Fruit fly (Drosophila melanogaster) whole organism, embryonic: ENCODE data around the gene CG32437.

Experiments
- Atf-2 ChIP-seq: fragments of 200-800 bp; sonication (Bioruptor generic); optimal IDR thresholded peaks from 2 replicates; lab custom pipeline; 2016; ENCODE audit warnings: missing biosample characterization, missing genetic modification characterization
- Atf6 ChIP-seq: fragments of 200-800 bp; sonication (Bioruptor generic); IDR thresholded peaks from 2 replicates; pipeline ENCODE4 v1.3.6; 2022; ENCODE audit warnings: missing biosample characterization, missing genetic modification characterization
- B-H1 ChIP-seq: fragments of 200-800 bp; sonication (Bioruptor generic); IDR thresholded peaks from 3 replicates; pipeline ENCODE4 v1.3.6; 2022; ENCODE audit warnings: missing biosample characterization, missing genetic modification characterization
- C15 ChIP-seq: fragments of 200-800 bp; sonication (Bioruptor generic); IDR thresholded peaks from 3 replicates; pipeline ENCODE4 v1.3.6; 2022; ENCODE audit warnings: missing biosample characterization, missing genetic modification characterization
- CG10366 ChIP-seq: fragments of 200-800 bp; sonication (Bioruptor generic); IDR thresholded peaks from 2 replicates; pipeline ENCODE4 v1.3.6; 2022; ENCODE audit warnings: missing biosample characterization, missing genetic modification characterization
- CG11456 ChIP-seq: fragments of 200-800 bp; sonication (Bioruptor generic); IDR thresholded peaks from 3 replicates; pipeline ENCODE4 v1.3.6; 2022; ENCODE audit warnings: missing biosample characterization, missing genetic modification characterization
- CG12071 ChIP-seq: fragments of 200-800 bp; sonication (Bioruptor generic); optimal IDR thresholded peaks from 3 replicates; lab custom pipeline; 2018; ENCODE audit warnings: missing biosample characterization, mild to moderate bottlenecking, missing genetic modification characterization
- CG12155 ChIP-seq: fragments of 200-800 bp; sonication (Bioruptor generic); optimal IDR thresholded peaks from 3 replicates; lab custom pipeline; 2016; ENCODE audit warnings: missing biosample characterization, missing genetic modification characterization
- CG12219 ChIP-seq: fragments of 200-800 bp; sonication (Bioruptor generic); optimal IDR thresholded peaks from 3 replicates; lab custom pipeline; 2018; ENCODE audit warnings: missing biosample characterization, mild to moderate bottlenecking, missing genetic modification characterization
- CG12236 ChIP-seq: fragments of 200-800 bp; sonication (Bioruptor generic); optimal IDR thresholded peaks from 2 replicates; lab custom pipeline; 2016; ENCODE audit warnings: missing biosample characterization, missing genetic modification characterization
- CG13287 ChIP-seq: fragments of 200-800 bp; sonication (Bioruptor generic); IDR thresholded peaks from 2 replicates; pipeline ENCODE4 v1.3.6; 2022; ENCODE audit warnings: missing biosample characterization, missing genetic modification characterization; ENCODE audit not compliant: partially characterized antibody
- CG13424 ChIP-seq: fragments of 200-800 bp; sonication (Bioruptor generic); optimal IDR thresholded peaks from 2 replicates; lab custom pipeline; 2019; ENCODE audit warnings: missing biosample characterization, mild to moderate bottlenecking, missing genetic modification characterization, moderate library complexity
- CG13775 ChIP-seq: fragments of 200-800 bp; sonication (Bioruptor generic); optimal IDR thresholded peaks from 3 replicates; lab custom pipeline; 2017; ENCODE audit warnings: missing biosample characterization, mild to moderate bottlenecking, missing genetic modification characterization
- CG15011 ChIP-seq: fragments of 200-800 bp; sonication (Bioruptor generic); optimal IDR thresholded peaks from 3 replicates; lab custom pipeline; 2018; ENCODE audit warnings: missing biosample characterization, mild to moderate bottlenecking, missing genetic modification characterization
- CG15073 ChIP-seq: fragments of 200-800 bp; sonication (Bioruptor generic); optimal IDR thresholded peaks from 2 replicates; lab custom pipeline; 2016; ENCODE audit warnings: missing biosample characterization, missing genetic modification characterization
- CG16813 ChIP-seq: fragments of 200-800 bp; sonication (Bioruptor generic); IDR thresholded peaks from 3 replicates; pipeline ENCODE4 v1.3.6; 2022; ENCODE audit warnings: missing biosample characterization, missing genetic modification characterization; ENCODE audit not compliant: partially characterized antibody
- CG30431 ChIP-seq: fragments of 200-800 bp; sonication (Bioruptor generic); optimal IDR thresholded peaks from 2 replicates; lab custom pipeline; 2017; ENCODE audit warnings: missing biosample characterization, missing genetic modification characterization
- CG32532 ChIP-seq: fragments of 200-800 bp; sonication (Bioruptor generic); IDR thresholded peaks from 2 replicates; pipeline ENCODE4 v1.3.6; 2022; ENCODE audit warnings: missing biosample characterization, missing genetic modification characterization
- CG42726 ChIP-seq: fragments of 200-800 bp; sonication (Bioruptor generic); IDR thresholded peaks from 2 replicates; pipeline ENCODE4 v1.3.6; 2022; ENCODE audit warnings: missing biosample characterization, missing genetic modification characterization; ENCODE audit not compliant: partially characterized antibody
- CG5245 ChIP-seq: fragments of 200-800 bp; sonication (Bioruptor generic); optimal IDR thresholded peaks from 3 replicates; lab custom pipeline; 2016; ENCODE audit warnings: missing biosample characterization, missing genetic modification characterization
- CG6765 ChIP-seq: fragments of 200-800 bp; sonication (Bioruptor generic); optimal IDR thresholded peaks from 3 replicates; lab custom pipeline; 2017; ENCODE audit warnings: missing biosample characterization, mild to moderate bottlenecking, missing genetic modification characterization
- CG6854 ChIP-seq: fragments of 200-800 bp; sonication (Bioruptor generic); optimal IDR thresholded peaks from 3 replicates; lab custom pipeline; 2017; ENCODE audit warnings: missing biosample characterization, mild to moderate bottlenecking, missing genetic modification characterization
- CG7839 ChIP-seq: fragments of 200-800 bp; sonication (Bioruptor generic); optimal IDR thresholded peaks from 3 replicates; lab custom pipeline; 2018; ENCODE audit warnings: missing biosample characterization, mild to moderate bottlenecking, missing genetic modification characterization, moderate library complexity
- CG8281 ChIP-seq: fragments of 200-800 bp; sonication (Bioruptor generic); optimal IDR thresholded peaks from 2 replicates; lab custom pipeline; 2018; ENCODE audit warnings: missing biosample characterization, mild to moderate bottlenecking, missing genetic modification characterization, moderate library complexity
- CG9609 ChIP-seq: fragments of 200-800 bp; sonication (Bioruptor generic); optimal IDR thresholded peaks from 3 replicates; lab custom pipeline; 2016; ENCODE audit warnings: missing biosample characterization, missing genetic modification characterization
- CkIIα-i1 ChIP-seq: fragments of 200-800 bp; sonication (Bioruptor generic); IDR thresholded peaks from 2 replicates; pipeline ENCODE4 v1.3.6; 2022; ENCODE audit warnings: missing biosample characterization, missing genetic modification characterization
- D ChIP-seq, 2 experiments: fragments of 200-800 bp in 1 of 2; fragments of >200 bp in 1 of 2; sonication (Bioruptor generic) in 1 of 2; optimal IDR thresholded peaks; 2 replicates in 1 of 2; 3 replicates in 1 of 2; lab custom pipeline; 2017; ENCODE audit warnings: mild to moderate bottlenecking in 1 of 2, missing biosample characterization in 1 of 2, missing genetic modification characterization in 1 of 2, missing genetic modification reagents in 1 of 2
- Fer3 ChIP-seq: fragments of 200-800 bp; sonication (Bioruptor generic); optimal IDR thresholded peaks from 2 replicates; lab custom pipeline; 2018; ENCODE audit warnings: missing biosample characterization, mild to moderate bottlenecking, missing genetic modification characterization, moderate library complexity
- Hmx ChIP-seq: fragments of 200-800 bp; sonication (Bioruptor generic); optimal IDR thresholded peaks from 2 replicates; lab custom pipeline; 2016; ENCODE audit warnings: missing biosample characterization, missing genetic modification characterization
- Hr78 ChIP-seq, 2 experiments: fragments of 200-800 bp in 1 of 2; fragments of >200 bp in 1 of 2; sonication (Bioruptor generic) in 1 of 2; optimal IDR thresholded peaks; 2 replicates each; lab custom pipeline; 2017 to 2019; ENCODE audit warnings: missing biosample characterization in 2 of 2, missing genetic modification characterization in 2 of 2, mild to moderate bottlenecking in 1 of 2, moderate library complexity in 1 of 2
- NC2β ChIP-seq: fragments of 200-800 bp; sonication (Bioruptor generic); optimal IDR thresholded peaks from 2 replicates; lab custom pipeline; 2016; ENCODE audit warnings: missing biosample characterization, missing genetic modification characterization
- NfI ChIP-seq: fragments of 200-800 bp; sonication (Bioruptor generic); optimal IDR thresholded peaks from 3 replicates; lab custom pipeline; 2018; ENCODE audit warnings: missing biosample characterization, mild to moderate bottlenecking, missing genetic modification characterization, moderate library complexity
- Six4 ChIP-seq: fragments of 200-800 bp; sonication (Bioruptor generic); optimal IDR thresholded peaks from 2 replicates; lab custom pipeline; 2016; ENCODE audit warnings: missing biosample characterization, missing genetic modification characterization
- bsh ChIP-seq, 2 experiments: fragments of 200-800 bp; sonication (Bioruptor generic); optimal IDR thresholded peaks; 2 replicates each; lab custom pipeline; 2017 to 2018; ENCODE audit warnings: mild to moderate bottlenecking in 2 of 2, missing biosample characterization in 2 of 2, missing genetic modification characterization in 2 of 2, moderate library complexity in 1 of 2
- chinmo ChIP-seq: fragments of 200-800 bp; sonication (Bioruptor generic); IDR thresholded peaks from 4 replicates; pipeline ENCODE4 v1.3.6; 2022; ENCODE audit warnings: missing biosample characterization, missing genetic modification characterization; ENCODE audit not compliant: partially characterized antibody
- chm ChIP-seq: fragments of 200-800 bp; sonication (Bioruptor generic); IDR thresholded peaks from 2 replicates; pipeline ENCODE4 v1.3.6; 2022; ENCODE audit warnings: missing biosample characterization, missing genetic modification characterization
- dm ChIP-seq: fragments of 200-800 bp; sonication (Bioruptor generic); optimal IDR thresholded peaks from 3 replicates; lab custom pipeline; 2016; ENCODE audit warnings: missing biosample characterization, missing genetic modification characterization
- ewg ChIP-seq: fragments of 200-800 bp; sonication (Bioruptor generic); optimal IDR thresholded peaks from 3 replicates; lab custom pipeline; 2017; ENCODE audit warnings: mild to moderate bottlenecking, missing biosample characterization, missing genetic modification reagents, missing genetic modification characterization
- exex ChIP-seq: fragments of 200-800 bp; sonication (Bioruptor generic); optimal IDR thresholded peaks from 4 replicates; lab custom pipeline; 2018; ENCODE audit warnings: missing biosample characterization, mild to moderate bottlenecking, missing genetic modification characterization, moderate library complexity
- fd64A ChIP-seq: fragments of 200-800 bp; sonication (Bioruptor generic); optimal IDR thresholded peaks from 3 replicates; lab custom pipeline; 2018; ENCODE audit warnings: missing biosample characterization, mild to moderate bottlenecking, missing genetic modification characterization
- h ChIP-seq: fragments of >200 bp; optimal IDR thresholded peaks from 2 replicates; lab custom pipeline; 2017
- hb ChIP-seq: fragments of 200-800 bp; sonication (Bioruptor generic); IDR thresholded peaks from 3 replicates; pipeline ENCODE4 v1.3.6; 2022; ENCODE audit warnings: missing biosample characterization, missing genetic modification characterization; ENCODE audit not compliant: partially characterized antibody
- hbn ChIP-seq: fragments of 200-800 bp; sonication (Bioruptor generic); IDR thresholded peaks from 2 replicates; pipeline ENCODE4 v1.3.6; 2022; ENCODE audit warnings: missing biosample characterization, missing genetic modification characterization; ENCODE audit not compliant: partially characterized antibody
- kay ChIP-seq: fragments of 200-800 bp; sonication (Bioruptor generic); optimal IDR thresholded peaks from 2 replicates; lab custom pipeline; 2016; ENCODE audit warnings: missing biosample characterization, missing genetic modification characterization
- pnt ChIP-seq: fragments of 200-800 bp; sonication (Bioruptor generic); optimal IDR thresholded peaks from 3 replicates; lab custom pipeline; 2016; ENCODE audit warnings: missing biosample characterization, missing genetic modification characterization
- sug ChIP-seq: fragments of 200-800 bp; optimal IDR thresholded peaks from 2 replicates; lab custom pipeline; 2019; ENCODE audit warnings: missing biosample characterization, mild to moderate bottlenecking, missing genetic modification characterization, moderate library complexity
- usp ChIP-seq: fragments of >200 bp; optimal IDR thresholded peaks from 2 replicates; lab custom pipeline; 2017; ENCODE audit warnings: missing biosample characterization, missing genetic modification characterization

Gene CG32437

DNA sequence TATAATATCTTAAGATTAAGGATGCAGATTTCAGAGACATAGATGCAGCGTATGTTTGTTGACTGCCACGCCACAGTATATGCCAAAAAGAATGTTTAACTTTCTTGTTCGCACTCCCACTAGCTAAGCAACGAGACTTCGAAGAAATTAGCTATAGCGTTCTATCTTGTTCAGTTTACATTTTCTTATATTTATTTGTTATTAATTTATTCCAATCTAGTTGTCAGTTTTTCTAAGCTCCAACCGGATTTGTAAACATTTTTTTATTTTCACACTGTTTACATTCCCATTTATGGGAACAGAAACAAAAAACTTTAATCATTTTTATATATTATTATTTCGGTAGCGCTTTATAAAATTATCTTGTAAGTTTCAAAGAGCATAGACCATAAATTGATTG lies at the start of gene CG32437:
Gene CG32437, plus strand, starts transcription at position 301 of the 400 bp plus-strand sequence.
- TF ChIP-seq CkIIα-i1 (no peak), Six4 (no peak), CG5245 (GFP tag; lab: Kevin White, UChicago) (no peak), bsh (GFP tag; optimal IDR thresholded peaks at IDR 0.05; lab: Kevin White, UChicago) (no peak), chinmo (no peak)

DNA sequence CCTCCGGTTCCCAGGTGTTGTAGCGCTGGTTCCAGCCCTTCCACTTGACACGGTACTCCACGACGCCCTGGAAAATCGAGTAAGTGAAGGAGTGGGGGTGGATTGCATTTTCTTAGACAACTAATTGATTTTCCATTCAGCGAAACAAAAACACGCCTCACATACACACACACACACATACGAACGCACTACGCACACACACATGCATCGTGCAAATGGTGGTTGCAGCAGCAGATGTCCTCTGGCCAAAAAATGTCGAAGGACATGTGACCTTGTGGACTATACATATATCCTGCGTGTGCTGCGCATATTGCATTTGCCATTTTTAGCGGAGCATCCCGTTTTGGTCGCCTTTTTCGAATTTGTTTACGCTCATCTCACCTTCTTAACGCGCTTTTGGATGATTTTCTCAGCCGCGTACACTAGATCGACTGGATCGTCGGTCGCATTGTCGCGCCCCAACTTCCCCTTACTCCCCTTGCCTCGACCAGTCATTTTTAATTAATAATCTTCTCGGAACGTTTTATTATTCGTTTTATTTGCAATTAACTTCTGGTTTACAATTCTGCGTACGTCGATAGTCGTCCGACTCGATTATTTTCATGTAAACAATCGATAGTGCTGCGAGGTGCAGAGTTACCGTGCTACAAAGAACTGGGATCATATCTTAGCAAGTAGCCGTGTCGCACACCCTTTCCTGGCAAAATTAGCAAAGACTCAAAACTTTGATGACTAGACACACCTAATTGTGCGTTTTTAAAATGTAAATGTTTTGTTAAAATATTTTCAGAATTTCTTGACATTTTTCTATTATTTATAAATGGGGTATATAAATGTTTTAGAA lies 39.8 kb upstream of the CG32437 start, which contains the start of gene Pc:
Gene Pc, minus strand, starts transcription at position 605 of the 844 bp plus-strand sequence.
- TF ChIP-seq CG13287 (peak; percentile 89), Atf-2 (GFP tag; lab: Kevin White, UChicago) (no peak), CG42726 (GFP tag; lab: Robert Waterston, UW) (peak; percentile 95), C15 (GFP tag; lab: Robert Waterston, UW) (no peak), CG11456 (GFP tag; lab: Robert Waterston, UW) (no peak), sug (tag; lab: Kevin White, UChicago) (peak; percentile 49), CG13424 (tag; lab: Kevin White, UChicago) (peak; percentile 5), exex (tag; lab: Kevin White, UChicago) (no peak), NfI (no peak), B-H1 (GFP tag; lab: Robert Waterston, UW) (no peak), Hmx (no peak), CG7839 (tag; lab: Kevin White, UChicago) (peak; percentile 9), CG15073 (GFP tag; lab: Kevin White, UChicago) (no peak), CG12219 (GFP tag; lab: Kevin White, UChicago) (no peak), Fer3 (no peak), kay (GFP tag; lab: Kevin White, UChicago) (peak; percentile 83), CG6854 (no peak), dm (no peak), hb (peak; percentile 82; the same call in 2 of the 3 replicates), chm (GFP tag; lab: Robert Waterston, UW) (no peak), Hr78 (GFP tag; optimal IDR thresholded peaks at IDR 0.05; lab: Kevin White, UChicago) (no peak), CG12236 (GFP tag; lab: Kevin White, UChicago) (no peak), CG30431 (GFP tag; lab: Kevin White, UChicago) (no peak), Atf6 (GFP tag; lab: Robert Waterston, UW) (no peak), CG13775 (GFP tag; lab: Kevin White, UChicago) (no peak), NC2β (GFP tag; lab: Kevin White, UChicago) (peak; percentile 38), usp (no peak), pnt (no peak), ewg (GFP tag; lab: Kevin White, UChicago) (no peak), fd64A (no peak), CG15011 (GFP tag; lab: Kevin White, UChicago) (no peak), D (optimal IDR thresholded peaks at IDR 0.05; lab: Kevin White, UChicago) (peak; percentile 43), D (GFP tag; optimal IDR thresholded peaks at IDR 0.05; lab: Kevin White, UChicago) (no peak), CG8281 (no peak), CG9609 (GFP tag; lab: Kevin White, UChicago) (peak; percentile 4), hbn (GFP tag; lab: Robert Waterston, UW) (peak; percentile 65), CG32532 (GFP tag; lab: Robert Waterston, UW) (no peak), h (lab: Kevin White, UChicago) (no peak), CG16813 (GFP tag; lab: Robert Waterston, UW) (peak; percentile 88), CG10366 (GFP tag; lab: Robert Waterston, UW) (no peak), CG6765 (GFP tag; lab: Kevin White, UChicago) (no peak), CG12071 (GFP tag; lab: Kevin White, UChicago) (no peak), CG12155 (GFP tag; lab: Kevin White, UChicago) (peak; percentile 49)
